Fruit fly (Drosophila melanogaster): ENCODE results near the gene Axud1.
A peak's percentile ranks its signal among the peaks of the same experiment; 100 is the strongest.

The Axud1 gene

dm6 chr2L:2380805-2381204 lies 15.7 kb downstream of the Axud1 start, which contains the start of gene Eogt (continued):
- TF ChIP-seq CG7372 (GFP tag; IDR thresholded peaks at IDR 0.05) (peak; percentile 94), CG31365 (tag; optimal IDR thresholded peaks at IDR 0.05) (peak; percentile 49), Doc3 (GFP tag; IDR thresholded peaks at IDR 0.05; ENCODE audit: partially characterized antibody) (no peak), rib (GFP tag; IDR thresholded peaks at IDR 0.05) (peak; percentile 95), Dip3 (GFP tag; optimal IDR thresholded peaks at IDR 0.05) (peak; percentile 70), Mrtf (GFP tag; IDR thresholded peaks at IDR 0.05) (peak; percentile 91), CG31388 (GFP tag; optimal IDR thresholded peaks at IDR 0.05) (peak; percentile 67), HLH3B (GFP tag; IDR thresholded peaks at IDR 0.05) (peak; percentile 96), CG18011 (GFP tag; optimal IDR thresholded peaks at IDR 0.05) (peak; percentile 86), Ptx1 (GFP tag; IDR thresholded peaks at IDR 0.05) (peak; percentile 98), fd3F (GFP tag; optimal IDR thresholded peaks at IDR 0.05) (peak; percentile 90), CG18262 (tag; optimal IDR thresholded peaks at IDR 0.05) (peak; percentile 93), gt (GFP tag; IDR thresholded peaks at IDR 0.05) (peak; percentile 92), CG8478 (optimal IDR thresholded peaks at IDR 0.05) (no peak), CG4424 (GFP tag; optimal IDR thresholded peaks at IDR 0.05) (peak; percentile 89), HmgD (GFP tag; optimal IDR thresholded peaks at IDR 0.05) (peak; percentile 21), D (optimal IDR thresholded peaks at IDR 0.05) (no peak), D (GFP tag; optimal IDR thresholded peaks at IDR 0.05) (peak; percentile 85), Lim3 (GFP tag; IDR thresholded peaks at IDR 0.05) (peak; percentile 84), BtbVII (GFP tag; optimal IDR thresholded peaks at IDR 0.05) (peak; percentile 67), Mes4 (GFP tag; optimal IDR thresholded peaks at IDR 0.05) (peak; percentile 51), ken (GFP tag; IDR thresholded peaks at IDR 0.05) (peak; percentile 98), Blimp-1 (GFP tag; optimal IDR thresholded peaks at IDR 0.05) (peak; percentile 82), sc (optimal IDR thresholded peaks at IDR 0.05) (no peak), sc (GFP tag; optimal IDR thresholded peaks at IDR 0.05) (peak; percentile 85), yki (optimal IDR thresholded peaks at IDR 0.05) (no peak), hb (GFP tag; IDR thresholded peaks at IDR 0.05; ENCODE audit: partially characterized antibody) (no peak), ssp (GFP tag; IDR thresholded peaks at IDR 0.05) (peak; percentile 91), CG3065 (GFP tag; optimal IDR thresholded peaks at IDR 0.05) (peak; percentile 86), lmd (GFP tag; IDR thresholded peaks at IDR 0.05) (peak; percentile 96), run (tag; optimal IDR thresholded peaks at IDR 0.05) (peak; percentile 74), z (GFP tag; IDR thresholded peaks at IDR 0.05) (peak; percentile 74; the same call in 2 of the 3 replicates), nerfin-1 (tag; optimal IDR thresholded peaks at IDR 0.05) (peak; percentile 87), ind (GFP tag; optimal IDR thresholded peaks at IDR 0.05) (peak; percentile 85), repo (GFP tag; optimal IDR thresholded peaks at IDR 0.05) (peak; percentile 20), fd102C (GFP tag; optimal IDR thresholded peaks at IDR 0.05) (peak; percentile 69), CG8765 (GFP tag; IDR thresholded peaks at IDR 0.05) (peak; percentile 97), ATbp (GFP tag; optimal IDR thresholded peaks at IDR 0.05) (peak; percentile 89), CG7745 (tag; optimal IDR thresholded peaks at IDR 0.05) (no peak), CG10654 (GFP tag; optimal IDR thresholded peaks at IDR 0.05) (peak; percentile 82), pita (GFP tag; optimal IDR thresholded peaks at IDR 0.05) (peak; percentile 64), Hr78 (GFP tag; optimal IDR thresholded peaks at IDR 0.05) (no peak), sr (GFP tag; IDR thresholded peaks at IDR 0.05) (peak; percentile 82; the same call in 2 of the 3 replicates), nom (GFP tag; optimal IDR thresholded peaks at IDR 0.05) (peak; percentile 81), CG11456 (GFP tag; IDR thresholded peaks at IDR 0.05) (peak; percentile 96), NC2β (GFP tag; optimal IDR thresholded peaks at IDR 0.05) (peak; percentile 68), CG14050 (GFP tag; IDR thresholded peaks at IDR 0.05) (peak; percentile 94), Atf-2 (GFP tag; optimal IDR thresholded peaks at IDR 0.05) (peak; percentile 65), CG2889 (GFP tag; IDR thresholded peaks at IDR 0.05) (peak; percentile 94), Dp (GFP tag; optimal IDR thresholded peaks at IDR 0.05) (peak; percentile 28), CG10431 (GFP tag; optimal IDR thresholded peaks at IDR 0.05) (peak; percentile 67), PHDP (tag; optimal IDR thresholded peaks at IDR 0.05) (peak; percentile 95), slp2 (GFP tag; optimal IDR thresholded peaks at IDR 0.05) (peak; percentile 63)

All from whole organism, embryonic.